Fruit fly (Drosophila melanogaster): ENCODE measurements around the gene bam.

The bam gene

DNA sequence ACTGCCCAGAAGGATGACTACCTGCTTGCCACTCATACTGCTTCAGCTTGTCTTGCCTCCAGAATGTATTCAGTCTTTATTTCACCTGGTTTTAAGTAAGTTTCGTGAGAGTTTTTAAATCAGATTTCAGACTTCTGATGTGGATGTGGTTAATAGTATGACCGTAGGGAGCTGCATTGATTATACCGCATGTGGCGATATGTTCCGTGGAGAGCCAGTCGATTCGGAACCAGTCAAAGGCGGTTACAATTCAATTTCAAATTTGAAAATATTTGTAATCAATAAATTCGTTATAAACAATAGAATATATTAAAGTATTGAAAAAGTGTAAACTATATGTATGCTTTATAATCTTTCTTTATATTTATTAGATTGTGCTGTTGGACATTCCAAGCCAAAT, 9.5 kb downstream of the bam start, which contains the start of gene Sil1 (continued):
- peak; percentile 89 for TF ChIP-seq E2f2 (GFP tag; IDR thresholded peaks at IDR 0.05)
- TF ChIP-seq bbx (GFP tag; IDR thresholded peaks at IDR 0.05; ENCODE audit: partially characterized antibody) = peak; percentile 27; the same call in 1 of the 2 replicates
- TF ChIP-seq Med (GFP tag) = peak; percentile 27
- no peak for TF ChIP-seq CG1792 (GFP tag; optimal IDR thresholded peaks at IDR 0.05)
- no peak for TF ChIP-seq dysf (GFP tag; IDR thresholded peaks at IDR 0.05)
- TF ChIP-seq Dp (GFP tag; optimal IDR thresholded peaks at IDR 0.05) = peak; percentile 84

DNA sequence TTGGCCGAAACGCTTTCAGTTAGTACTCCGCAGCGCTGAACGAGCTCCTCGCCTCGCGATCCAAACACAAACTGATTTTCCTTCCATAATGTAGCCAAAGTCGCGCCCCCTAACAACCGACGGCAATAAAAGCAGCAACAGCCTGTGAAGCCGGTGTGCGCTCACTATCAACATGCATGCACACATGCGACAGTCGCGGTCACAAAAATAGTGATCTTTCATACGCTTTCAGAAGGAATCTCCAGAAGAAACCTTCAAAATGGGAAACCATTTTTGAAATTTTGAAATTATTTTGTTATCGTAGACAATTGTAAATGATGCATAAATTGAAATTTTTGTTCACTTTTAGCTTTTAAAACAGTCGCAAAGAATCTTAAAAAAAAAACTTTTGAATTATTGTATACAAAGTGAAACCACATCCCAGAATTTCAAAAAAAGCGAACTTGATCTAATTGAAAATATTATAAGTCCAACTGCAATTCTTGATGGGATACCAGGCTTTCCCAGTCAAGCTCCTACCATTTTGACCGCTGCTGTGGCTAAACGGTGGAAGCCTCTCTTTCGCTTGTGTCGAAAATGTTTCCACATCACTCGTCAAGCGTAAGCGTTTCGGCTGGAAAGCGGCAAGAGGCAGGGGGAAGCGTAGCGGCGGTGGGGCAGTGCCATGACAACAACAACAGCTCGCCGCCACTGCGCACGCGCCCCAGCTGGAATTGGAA, 12.5 kb downstream of the bam start, which contains the start of gene Cad96Cb:
Gene Cad96Cb, minus strand, starts transcription at position 51 of the 719 bp plus-strand sequence.
- TF ChIP-seq gfzf (GFP tag; optimal IDR thresholded peaks at IDR 0.05) (no peak), yki (optimal IDR thresholded peaks at IDR 0.05) (no peak), esg (GFP tag; conservative IDR thresholded peaks at IDR 0.05) (0 out of 2 replicates have a peak, but pooled peaks have one; percentile 46), Nf-YC (tag; optimal IDR thresholded peaks at IDR 0.05) (no peak), wor (GFP tag; IDR thresholded peaks at IDR 0.05) (peak; percentile 66), zfh1 (GFP tag; IDR thresholded peaks at IDR 0.05) (peak; percentile 44; the same call in 1 of the 3 replicates), B-H1 (GFP tag; IDR thresholded peaks at IDR 0.05) (no peak; the same call in 2 of the 3 replicates), Max (GFP tag; optimal IDR thresholded peaks at IDR 0.05) (peak; percentile 78), row (GFP tag; IDR thresholded peaks at IDR 0.05) (peak; percentile 66; the same call in 2 of the 3 replicates), CG17186 (GFP tag; optimal IDR thresholded peaks at IDR 0.05) (peak; percentile 56), trem (tag; optimal IDR thresholded peaks at IDR 0.05) (peak; percentile 76), CG33557 (GFP tag; optimal IDR thresholded peaks at IDR 0.05) (peak; percentile 93), CG1603 (tag; optimal IDR thresholded peaks at IDR 0.05) (peak; percentile 41), fd64A (GFP tag; optimal IDR thresholded peaks at IDR 0.05) (peak; percentile 36), pfk (GFP tag; optimal IDR thresholded peaks at IDR 0.05) (no peak), ssp (GFP tag; IDR thresholded peaks at IDR 0.05) (peak; percentile 41), Lim3 (GFP tag; IDR thresholded peaks at IDR 0.05) (no peak), CG34224 (GFP tag; IDR thresholded peaks at IDR 0.05; ENCODE audit: partially characterized antibody) (no peak), Optix (GFP tag; IDR thresholded peaks at IDR 0.05) (no peak), CG17612 (GFP tag; IDR thresholded peaks at IDR 0.05) (no peak), ab (GFP tag; optimal IDR thresholded peaks at IDR 0.05) (peak; percentile 66), Hr78 (GFP tag; optimal IDR thresholded peaks at IDR 0.05) (peak in 1 of 2 experiments; percentile 85), shn (GFP tag; optimal IDR thresholded peaks at IDR 0.05) (peak; percentile 53), sens (GFP tag) (peak; percentile 99), CG11723 (GFP tag; optimal IDR thresholded peaks at IDR 0.05) (peak; percentile 80), Fer2 (tag; optimal IDR thresholded peaks at IDR 0.05) (peak; percentile 25), cato (GFP tag; optimal IDR thresholded peaks at IDR 0.05; ENCODE audit: borderline replicate concordance) (peak; percentile 71), NC2α (GFP tag; optimal IDR thresholded peaks at IDR 0.05) (peak; percentile 62), amos (GFP tag; IDR thresholded peaks at IDR 0.05; ENCODE audit: partially characterized antibody) (no peak), pum (GFP tag; optimal IDR thresholded peaks at IDR 0.05) (peak; percentile 79), emc (GFP tag; optimal IDR thresholded peaks at IDR 0.05) (peak; percentile 49), CG1529 (GFP tag; optimal IDR thresholded peaks at IDR 0.05) (peak; percentile 84), CG16815 (GFP tag; optimal IDR thresholded peaks at IDR 0.05) (peak; percentile 79), CG12071 (GFP tag; optimal IDR thresholded peaks at IDR 0.05) (peak; percentile 43), disco-r (GFP tag; optimal IDR thresholded peaks at IDR 0.05) (peak; percentile 73), az2 (GFP tag; optimal IDR thresholded peaks at IDR 0.05) (peak; percentile 85), Poxn (GFP tag; IDR thresholded peaks at IDR 0.05) (no peak), CG4404 (GFP tag; IDR thresholded peaks at IDR 0.05) (peak; percentile 49), HmgZ (tag; optimal IDR thresholded peaks at IDR 0.05) (peak; percentile 39), btn (GFP tag; optimal IDR thresholded peaks at IDR 0.05) (peak; percentile 81), CG4424 (GFP tag; optimal IDR thresholded peaks at IDR 0.05) (peak; percentile 92), CG4730 (GFP tag; IDR thresholded peaks at IDR 0.05) (no peak), fd96Cb (tag; optimal IDR thresholded peaks at IDR 0.05) (peak; percentile 85)
